Fruit fly (Drosophila melanogaster) whole organism, embryonic: ENCODE results near the gene Ac76E.

Experiments
- Aef1 ChIP-seq: fragments of 200-800 bp; sonication (Bioruptor generic); IDR thresholded peaks from 3 replicates; pipeline ENCODE4 v1.3.6; 2022; ENCODE audit warnings: missing biosample characterization, missing genetic modification characterization
- Asciz ChIP-seq: fragments of 200-800 bp; sonication (Bioruptor generic); optimal IDR thresholded peaks from 2 replicates; lab custom pipeline; 2017; ENCODE audit warnings: missing biosample characterization, mild to moderate bottlenecking, missing genetic modification characterization, missing genetic modification reagents
- CG10209 ChIP-seq: fragments of 200-800 bp; sonication (Bioruptor generic); optimal IDR thresholded peaks from 3 replicates; lab custom pipeline; 2017; ENCODE audit warnings: missing biosample characterization, mild to moderate bottlenecking, missing genetic modification characterization, missing genetic modification reagents
- CG12155 ChIP-seq: fragments of 200-800 bp; sonication (Bioruptor generic); optimal IDR thresholded peaks from 3 replicates; lab custom pipeline; 2016; ENCODE audit warnings: missing biosample characterization, missing genetic modification characterization
- CG13894 ChIP-seq: fragments of 200-800 bp; sonication (Bioruptor generic); optimal IDR thresholded peaks from 3 replicates; lab custom pipeline; 2018; ENCODE audit warnings: missing biosample characterization, mild to moderate bottlenecking, missing genetic modification characterization, moderate library complexity
- CG14014 ChIP-seq: fragments of 200-800 bp; sonication (Bioruptor generic); IDR thresholded peaks from 2 replicates; pipeline ENCODE4 v1.3.6; 2022; ENCODE audit warnings: missing biosample characterization, missing genetic modification characterization
- CG14965 ChIP-seq: fragments of 200-800 bp; sonication (Bioruptor generic); optimal IDR thresholded peaks from 2 replicates; lab custom pipeline; 2016; ENCODE audit warnings: missing biosample characterization, missing genetic modification characterization, borderline replicate concordance
- CG15073 ChIP-seq: fragments of 200-800 bp; sonication (Bioruptor generic); optimal IDR thresholded peaks from 2 replicates; lab custom pipeline; 2016; ENCODE audit warnings: missing biosample characterization, missing genetic modification characterization
- CG1603 ChIP-seq: fragments of 200-800 bp; sonication (Bioruptor generic); optimal IDR thresholded peaks from 2 replicates; lab custom pipeline; 2019; ENCODE audit warnings: missing biosample characterization, mild to moderate bottlenecking, missing genetic modification characterization, moderate library complexity
- CG17385 ChIP-seq: fragments of 200-800 bp; sonication (Bioruptor generic); optimal IDR thresholded peaks from 3 replicates; lab custom pipeline; 2018; ENCODE audit warnings: missing biosample characterization, mild to moderate bottlenecking, missing genetic modification characterization
- CG17568 ChIP-seq: fragments of 200-800 bp; sonication (Bioruptor generic); optimal IDR thresholded peaks from 2 replicates; lab custom pipeline; 2018; ENCODE audit warnings: missing biosample characterization, mild to moderate bottlenecking, missing genetic modification characterization, moderate library complexity
- CG1792 ChIP-seq: fragments of 200-800 bp; sonication (Bioruptor generic); optimal IDR thresholded peaks from 2 replicates; lab custom pipeline; 2016; ENCODE audit warnings: missing biosample characterization, missing genetic modification characterization
- CG18262 ChIP-seq: fragments of 200-800 bp; optimal IDR thresholded peaks from 3 replicates; lab custom pipeline; 2019; ENCODE audit warnings: missing biosample characterization, mild to moderate bottlenecking, missing genetic modification characterization, moderate library complexity
- CG18619 ChIP-seq: fragments of 200-800 bp; sonication (Bioruptor generic); optimal IDR thresholded peaks from 3 replicates; lab custom pipeline; 2017; ENCODE audit warnings: missing biosample characterization, mild to moderate bottlenecking, missing genetic modification characterization
- CG18764 ChIP-seq: fragments of 200-800 bp; sonication (Bioruptor generic); optimal IDR thresholded peaks from 3 replicates; lab custom pipeline; 2016; ENCODE audit warnings: missing biosample characterization, missing genetic modification characterization
- CG2202 ChIP-seq: fragments of 200-800 bp; sonication (Bioruptor generic); optimal IDR thresholded peaks from 2 replicates; lab custom pipeline; 2018; ENCODE audit warnings: missing biosample characterization, mild to moderate bottlenecking, missing genetic modification characterization
- CG3163 ChIP-seq: fragments of 200-800 bp; sonication (Bioruptor generic); optimal IDR thresholded peaks from 3 replicates; lab custom pipeline; 2016; ENCODE audit warnings: missing biosample characterization, missing genetic modification characterization
- CG4707 ChIP-seq: fragments of 200-800 bp; sonication (Bioruptor generic); optimal IDR thresholded peaks from 2 replicates; lab custom pipeline; 2018; ENCODE audit warnings: missing biosample characterization, mild to moderate bottlenecking, missing genetic modification characterization, moderate library complexity
- CG7556 ChIP-seq: fragments of 200-800 bp; sonication (Bioruptor generic); optimal IDR thresholded peaks from 2 replicates; lab custom pipeline; 2017; ENCODE audit warnings: missing biosample characterization, mild to moderate bottlenecking, missing genetic modification characterization
- CG7786 ChIP-seq: fragments of 200-800 bp; sonication (Bioruptor generic); optimal IDR thresholded peaks from 2 replicates; lab custom pipeline; 2016; ENCODE audit warnings: missing biosample characterization, missing genetic modification characterization
- CG8944 ChIP-seq: fragments of 200-800 bp; sonication (Bioruptor generic); optimal IDR thresholded peaks from 3 replicates; lab custom pipeline; 2016; ENCODE audit warnings: missing biosample characterization, missing genetic modification characterization
- CG9797 ChIP-seq: fragments of 200-800 bp; sonication (Bioruptor generic); optimal IDR thresholded peaks from 3 replicates; lab custom pipeline; 2018; ENCODE audit warnings: missing biosample characterization, mild to moderate bottlenecking, missing genetic modification characterization
- Dp ChIP-seq: fragments of 200-800 bp; sonication (Bioruptor generic); optimal IDR thresholded peaks from 2 replicates; lab custom pipeline; 2018; ENCODE audit warnings: missing biosample characterization, mild to moderate bottlenecking, missing genetic modification characterization, moderate library complexity
- Dref ChIP-seq: fragments of 200-800 bp; sonication (Bioruptor generic); IDR thresholded peaks from 2 replicates; pipeline ENCODE4 v1.3.6; 2022; ENCODE audit warnings: missing biosample characterization, missing genetic modification characterization
- GATAe ChIP-seq: fragments of 200-800 bp; sonication (Bioruptor generic); conservative IDR thresholded peaks from 2 replicates; pipeline ENCODE4 v1.3.6; 2022; ENCODE audit warnings: missing biosample characterization, missing genetic modification characterization
- Gug ChIP-seq: fragments of 200-800 bp; sonication (Bioruptor generic); IDR thresholded peaks from 4 replicates; pipeline ENCODE4 v1.3.6; 2022; ENCODE audit warnings: missing biosample characterization, missing genetic modification characterization
- H2.0 ChIP-seq: fragments of 200-800 bp; sonication (Bioruptor generic); IDR thresholded peaks from 2 replicates; pipeline ENCODE4 v1.3.6; 2022; ENCODE audit warnings: missing biosample characterization, missing genetic modification characterization
- Hr78 ChIP-seq, 2 experiments: fragments of 200-800 bp in 1 of 2; fragments of >200 bp in 1 of 2; sonication (Bioruptor generic) in 1 of 2; optimal IDR thresholded peaks; 2 replicates each; lab custom pipeline; 2017 to 2019; ENCODE audit warnings: missing biosample characterization in 2 of 2, missing genetic modification characterization in 2 of 2, mild to moderate bottlenecking in 1 of 2, moderate library complexity in 1 of 2
- Med ChIP-seq: fragments of 200-800 bp; sonication (Bioruptor generic); peaks from one replicate; lab custom pipeline; 2016; ENCODE audit warnings: missing biosample characterization, missing genetic modification characterization, mild to moderate bottlenecking, inconsistent platforms, moderate library complexity
- Myb ChIP-seq: fragments of 200-800 bp; sonication (Bioruptor generic); optimal IDR thresholded peaks from 2 replicates; lab custom pipeline; 2016; ENCODE audit warnings: missing biosample characterization, missing genetic modification characterization
- NK7.1 ChIP-seq: fragments of 200-800 bp; sonication (Bioruptor generic); optimal IDR thresholded peaks from 3 replicates; lab custom pipeline; 2016; ENCODE audit warnings: missing biosample characterization, missing genetic modification characterization
- Rx ChIP-seq: fragments of 200-800 bp; sonication (Bioruptor generic); IDR thresholded peaks from 2 replicates; pipeline ENCODE4 v1.3.6; 2022; ENCODE audit warnings: missing biosample characterization, missing genetic modification characterization
- Spps ChIP-seq: fragments of 200-800 bp; sonication (Bioruptor generic); optimal IDR thresholded peaks from 2 replicates; lab custom pipeline; 2018; ENCODE audit warnings: missing biosample characterization, mild to moderate bottlenecking, missing genetic modification characterization
- abd-A ChIP-seq: fragments of 200-800 bp; sonication (Bioruptor generic); optimal IDR thresholded peaks from 3 replicates; lab custom pipeline; 2019; ENCODE audit warnings: missing biosample characterization, mild to moderate bottlenecking, missing genetic modification characterization, moderate library complexity
- aop ChIP-seq: fragments of 200-800 bp; sonication (Bioruptor generic); IDR thresholded peaks from 2 replicates; pipeline ENCODE4 v1.3.6; 2022; ENCODE audit warnings: missing biosample characterization, missing genetic modification characterization
- ato ChIP-seq: fragments of 200-800 bp; sonication (Bioruptor generic); IDR thresholded peaks from 2 replicates; pipeline ENCODE4 v1.3.6; 2022; ENCODE audit warnings: missing biosample characterization, missing genetic modification characterization; ENCODE audit not compliant: partially characterized antibody
- az2 ChIP-seq: fragments of 200-800 bp; sonication (Bioruptor generic); optimal IDR thresholded peaks from 3 replicates; lab custom pipeline; 2016; ENCODE audit warnings: missing biosample characterization, missing genetic modification characterization
- crol ChIP-seq: fragments of 200-800 bp; sonication (Bioruptor generic); IDR thresholded peaks from 2 replicates; pipeline ENCODE4 v1.3.6; 2022; ENCODE audit warnings: missing biosample characterization, missing genetic modification characterization
- gcm2 ChIP-seq: fragments of 200-800 bp; sonication (Bioruptor generic); optimal IDR thresholded peaks from 2 replicates; lab custom pipeline; 2016; ENCODE audit warnings: missing biosample characterization, missing genetic modification characterization
- gro ChIP-seq: fragments of 200-800 bp; sonication (Bioruptor generic); optimal IDR thresholded peaks from 2 replicates; lab custom pipeline; 2016; ENCODE audit warnings: missing biosample characterization, missing genetic modification characterization
- her ChIP-seq: fragments of 200-800 bp; sonication (Bioruptor generic); optimal IDR thresholded peaks from 2 replicates; lab custom pipeline; 2016; ENCODE audit warnings: missing biosample characterization, missing genetic modification characterization
- inv ChIP-seq: fragments of 200-800 bp; sonication (Bioruptor generic); IDR thresholded peaks from 2 replicates; pipeline ENCODE4 v1.3.6; 2022; ENCODE audit warnings: missing biosample characterization, missing genetic modification characterization; ENCODE audit not compliant: partially characterized antibody
- rib ChIP-seq: fragments of 200-800 bp; sonication (Bioruptor generic); IDR thresholded peaks from 2 replicates; pipeline ENCODE4 v1.3.6; 2022; ENCODE audit warnings: missing biosample characterization, missing genetic modification characterization
- shn ChIP-seq: fragments of 200-800 bp; sonication (Bioruptor generic); optimal IDR thresholded peaks from 3 replicates; lab custom pipeline; 2016; ENCODE audit warnings: missing biosample characterization, missing genetic modification characterization
- slp2 ChIP-seq: fragments of 200-800 bp; sonication (Bioruptor generic); optimal IDR thresholded peaks from 2 replicates; lab custom pipeline; 2016; ENCODE audit warnings: missing biosample characterization, missing genetic modification characterization
- sna ChIP-seq: fragments of 200-800 bp; sonication (Bioruptor generic); IDR thresholded peaks from 2 replicates; pipeline ENCODE4 v1.3.6; 2022; ENCODE audit warnings: missing biosample characterization, missing genetic modification characterization; ENCODE audit not compliant: partially characterized antibody
- stwl ChIP-seq: fragments of 200-800 bp; sonication (Bioruptor generic); optimal IDR thresholded peaks from 3 replicates; lab custom pipeline; 2018; ENCODE audit warnings: missing biosample characterization, mild to moderate bottlenecking, missing genetic modification characterization, moderate library complexity
- unc-4 ChIP-seq: fragments of 200-800 bp; sonication (Bioruptor generic); IDR thresholded peaks from 2 replicates; pipeline ENCODE4 v1.3.6; 2022; ENCODE audit warnings: missing biosample characterization, missing genetic modification characterization; ENCODE audit not compliant: partially characterized antibody
- usp ChIP-seq: fragments of >200 bp; optimal IDR thresholded peaks from 2 replicates; lab custom pipeline; 2017; ENCODE audit warnings: missing biosample characterization, missing genetic modification characterization
- z ChIP-seq: fragments of 200-800 bp; sonication (Bioruptor generic); IDR thresholded peaks from 3 replicates; pipeline ENCODE4 v1.3.6; 2022; ENCODE audit warnings: missing biosample characterization, missing genetic modification characterization

Gene Ac76E

dm6 chr3L:19898547-19899282, 40.4 kb upstream of the Ac76E start (continued):
- TF ChIP-seq CG4707 = no peak
- TF ChIP-seq usp (GFP tag; lab: Kevin White, UChicago) = no peak
- TF ChIP-seq inv (GFP tag; lab: Robert Waterston, UW) = no peak
- no peak for TF ChIP-seq NK7.1 (GFP tag; lab: Kevin White, UChicago)
- TF ChIP-seq Asciz (GFP tag; lab: Kevin White, UChicago) = peak; percentile 44
- TF ChIP-seq Rx (GFP tag; lab: Robert Waterston, UW) = no peak
- peak; percentile 55 for TF ChIP-seq Med (GFP tag; lab: Kevin White, UChicago)
- TF ChIP-seq CG1603 (tag; lab: Kevin White, UChicago) = peak; percentile 12
- no peak for TF ChIP-seq abd-A (tag; lab: Kevin White, UChicago)
- TF ChIP-seq CG18764 (GFP tag; lab: Kevin White, UChicago) = no peak
- TF ChIP-seq sna (GFP tag; lab: Robert Waterston, UW) = no peak
- TF ChIP-seq CG13894 (tag; lab: Kevin White, UChicago) = no peak
- no peak for TF ChIP-seq Spps (tag; lab: Kevin White, UChicago)
- peak; percentile 42 for TF ChIP-seq CG7556
- no peak for TF ChIP-seq Myb (GFP tag; lab: Kevin White, UChicago)
- TF ChIP-seq Aef1 (GFP tag; lab: Robert Waterston, UW) = no peak
- no peak for TF ChIP-seq shn (GFP tag; lab: Kevin White, UChicago)
- TF ChIP-seq her = no peak
- no peak for TF ChIP-seq GATAe (GFP tag; lab: Robert Waterston, UW)
- peak; percentile 48; the same call in 1 of the 2 replicates for TF ChIP-seq ato (GFP tag; lab: Robert Waterston, UW)
- peak in 1 of 2 experiments; percentile 12 for TF ChIP-seq Hr78 (GFP tag; optimal IDR thresholded peaks at IDR 0.05; lab: Kevin White, UChicago)
- no peak for TF ChIP-seq CG15073
- TF ChIP-seq rib (GFP tag; lab: Robert Waterston, UW) = no peak
- TF ChIP-seq CG1792 (GFP tag; lab: Kevin White, UChicago) = no peak
- no peak for TF ChIP-seq CG8944
- TF ChIP-seq gcm2 (GFP tag; lab: Kevin White, UChicago) = no peak
- TF ChIP-seq crol (GFP tag; lab: Robert Waterston, UW) = peak; percentile 96
- no peak for TF ChIP-seq CG3163 (GFP tag; lab: Kevin White, UChicago)
- no peak for TF ChIP-seq z
- no peak for TF ChIP-seq Dp (GFP tag; lab: Kevin White, UChicago)
- TF ChIP-seq slp2 (GFP tag; lab: Kevin White, UChicago) = no peak
- TF ChIP-seq az2 (GFP tag; lab: Kevin White, UChicago) = peak; percentile 49
- TF ChIP-seq CG12155 = no peak
- no peak for TF ChIP-seq gro
- peak; percentile 48; the same call in 1 of the 2 replicates for TF ChIP-seq aop (GFP tag; lab: Robert Waterston, UW)
- no peak for TF ChIP-seq stwl
- TF ChIP-seq unc-4 (GFP tag; lab: Robert Waterston, UW) = no peak
- TF ChIP-seq CG14014 (GFP tag; lab: Robert Waterston, UW) = no peak
- TF ChIP-seq Dref = no peak
- peak; percentile 15 for TF ChIP-seq CG2202
- peak; percentile 45 for TF ChIP-seq CG10209 (GFP tag; lab: Kevin White, UChicago)
- TF ChIP-seq CG9797 = no peak
- TF ChIP-seq Gug (GFP tag; lab: Robert Waterston, UW) = no peak
- no peak for TF ChIP-seq CG14965
- peak; percentile 55 for TF ChIP-seq CG18262 (tag; lab: Kevin White, UChicago)
- no peak for TF ChIP-seq H2.0
- TF ChIP-seq CG17385 (GFP tag; lab: Kevin White, UChicago) = no peak
- TF ChIP-seq CG18619 (GFP tag; lab: Kevin White, UChicago) = no peak
- TF ChIP-seq CG17568 = no peak
- TF ChIP-seq CG7786 (GFP tag; lab: Kevin White, UChicago) = no peak
